Fruit fly (Drosophila melanogaster) whole organism, pupa: Measurements from ENCODE around the gene cpo.

Source experiments
- CG10348 ChIP-seq: fragments of 200-800 bp; sonication (Bioruptor generic); IDR thresholded peaks from 2 replicates; pipeline ENCODE4 v1.3.6; 2022; ENCODE audit warnings: missing biosample characterization, missing genetic modification characterization
- CG34367 ChIP-seq: fragments of 200-800 bp; sonication (Bioruptor generic); optimal IDR thresholded peaks from 2 replicates; lab custom pipeline; 2018; ENCODE audit warnings: missing biosample characterization, mild to moderate bottlenecking, missing genetic modification characterization
- CG4496 ChIP-seq: fragments of 200-800 bp; sonication (Bioruptor generic); IDR thresholded peaks from 3 replicates; pipeline ENCODE4 v1.3.6; 2022; ENCODE audit warnings: missing biosample characterization, missing genetic modification characterization
- CG8301 ChIP-seq: fragments of 200-800 bp; sonication (Bioruptor generic); optimal IDR thresholded peaks from 2 replicates; lab custom pipeline; 2018; ENCODE audit warnings: missing biosample characterization, mild to moderate bottlenecking, missing genetic modification characterization

dm6 chr3R:17932617-17933203, 13.1 kb downstream of the cpo start:
- TF ChIP-seq CG8301 (tag; lab: Kevin White, UChicago) (no peak), CG34367 (tag; lab: Kevin White, UChicago) (no peak), CG10348 (no peak), CG4496 (no peak)
